Worm (Caenorhabditis elegans): ENCODE results near the gene kqt-3.

kqt-3 gene

ce11 chrII:13677927-13678326, 18.2 kb upstream of the kqt-3 start:
- TF ChIP-seq blmp-1 (tag; optimal IDR thresholded peaks at IDR 0.05) = no peak
- no peak for TF ChIP-seq hlh-1 (tag; optimal IDR thresholded peaks at IDR 0.05)
- TF ChIP-seq drap-1 (GFP tag; optimal IDR thresholded peaks at IDR 0.05) = no peak
- TF ChIP-seq ham-2 (GFP tag; optimal IDR thresholded peaks at IDR 0.05) = no peak
- no peak for TF ChIP-seq tbx-8 (GFP tag; optimal IDR thresholded peaks at IDR 0.05)
- no peak for TF ChIP-seq elt-3 (tag; optimal IDR thresholded peaks at IDR 0.05)
- TF ChIP-seq ceh-43 (GFP tag; optimal IDR thresholded peaks at IDR 0.05) = no peak
- no peak for TF ChIP-seq lin-32 (GFP tag; optimal IDR thresholded peaks at IDR 0.05)
- no peak for TF ChIP-seq unc-39 (tag; optimal IDR thresholded peaks at IDR 0.05)
- no peak for TF ChIP-seq mep-1 (tag; optimal IDR thresholded peaks at IDR 0.05)
- TF ChIP-seq cnd-1 (tag; optimal IDR thresholded peaks at IDR 0.05) = no peak
- no peak for TF ChIP-seq elt-1 (tag; optimal IDR thresholded peaks at IDR 0.05; ENCODE audit: borderline replicate concordance, insufficient read depth)
- TF ChIP-seq M03D4.4 (tag; optimal IDR thresholded peaks at IDR 0.05) = no peak
- no peak for TF ChIP-seq nhr-76 (tag; optimal IDR thresholded peaks at IDR 0.05)

ce11 chrII:13678555-13679119, 17.4 kb upstream of the kqt-3 start:
- no peak for TF ChIP-seq nhr-28 (tag; optimal IDR thresholded peaks at IDR 0.05)
- TF ChIP-seq unc-39 (tag; optimal IDR thresholded peaks at IDR 0.05) = no peak
- TF ChIP-seq mep-1 (tag; optimal IDR thresholded peaks at IDR 0.05) = no peak
- no peak for TF ChIP-seq cnd-1 (tag; optimal IDR thresholded peaks at IDR 0.05)
- TF ChIP-seq M03D4.4 (tag; optimal IDR thresholded peaks at IDR 0.05) = no peak
- TF ChIP-seq hlh-1 (tag; optimal IDR thresholded peaks at IDR 0.05) = no peak
- no peak for TF ChIP-seq unc-120 (tag; optimal IDR thresholded peaks at IDR 0.05; ENCODE audit: poor library complexity, severe bottlenecking)
- TF ChIP-seq snpc-4 (tag; optimal IDR thresholded peaks at IDR 0.05) = no peak
- no peak for TF ChIP-seq ceh-39 (tag; optimal IDR thresholded peaks at IDR 0.05)
- TF ChIP-seq ham-2 (GFP tag; optimal IDR thresholded peaks at IDR 0.05) = no peak
- TF ChIP-seq tbx-8 (GFP tag; optimal IDR thresholded peaks at IDR 0.05) = no peak
- no peak for TF ChIP-seq nhr-237 (tag; optimal IDR thresholded peaks at IDR 0.05)
- no peak for TF ChIP-seq sem-2 (GFP tag; optimal IDR thresholded peaks at IDR 0.05)
- TF ChIP-seq pha-4 (tag; optimal IDR thresholded peaks at IDR 0.05) = no peak
- no peak for TF ChIP-seq mab-5 (tag; optimal IDR thresholded peaks at IDR 0.05)
- TF ChIP-seq elt-1 (tag; optimal IDR thresholded peaks at IDR 0.05; ENCODE audit: borderline replicate concordance, insufficient read depth) = no peak

ce11 chrII:13679775-13680320, 16.2 kb upstream of the kqt-3 start:
- no peak for TF ChIP-seq nhr-76 (tag; optimal IDR thresholded peaks at IDR 0.05)
- TF ChIP-seq mls-2 (tag; optimal IDR thresholded peaks at IDR 0.05) = no peak
- peak; percentile 38 for TF ChIP-seq blmp-1 (tag; optimal IDR thresholded peaks at IDR 0.05)
- TF ChIP-seq ham-2 (GFP tag; optimal IDR thresholded peaks at IDR 0.05) = no peak

- TF ChIP-seq ztf-11 (tag; optimal IDR thresholded peaks at IDR 0.05) = no peak
- TF ChIP-seq lin-32 (GFP tag; optimal IDR thresholded peaks at IDR 0.05) = no peak
- no peak for TF ChIP-seq ces-1 (GFP tag; optimal IDR thresholded peaks at IDR 0.05)
- no peak for TF ChIP-seq ceh-39 (tag; optimal IDR thresholded peaks at IDR 0.05)
- no peak for TF ChIP-seq nhr-237 (tag; optimal IDR thresholded peaks at IDR 0.05)
- no peak for TF ChIP-seq nhr-2 (tag; optimal IDR thresholded peaks at IDR 0.05)
- no peak for TF ChIP-seq unc-62 (GFP tag; optimal IDR thresholded peaks at IDR 0.05)
- TF ChIP-seq drap-1 (GFP tag; optimal IDR thresholded peaks at IDR 0.05) = no peak
- no peak for TF ChIP-seq lin-13 (tag; optimal IDR thresholded peaks at IDR 0.05)
- no peak for TF ChIP-seq M03D4.4 (tag; optimal IDR thresholded peaks at IDR 0.05)
- TF ChIP-seq unc-39 (tag; optimal IDR thresholded peaks at IDR 0.05) = no peak
- TF ChIP-seq blmp-1 (tag; optimal IDR thresholded peaks at IDR 0.05) = no peak
- no peak for TF ChIP-seq tbx-8 (GFP tag; optimal IDR thresholded peaks at IDR 0.05)
These were observed 15.0 kb upstream of the kqt-3 start for ce11 chrII:13681063-13681462.

ce11 chrII:13685581-13685980, 10.5 kb upstream of the kqt-3 start:
- TF ChIP-seq mls-2 (tag; optimal IDR thresholded peaks at IDR 0.05) = no peak
- no peak for TF ChIP-seq hlh-1 (tag; optimal IDR thresholded peaks at IDR 0.05)
- no peak for TF ChIP-seq flh-1 (GFP tag; optimal IDR thresholded peaks at IDR 0.05)

ce11 chrII:13694712-13695111, 1.4 kb upstream of the kqt-3 start, which contains the start of gene rpoa-1:
Gene rpoa-1, minus strand, starts transcription at chrII:13694795.
- peak; percentile 44 for TF ChIP-seq ces-1 (GFP tag; optimal IDR thresholded peaks at IDR 0.05)
- TF ChIP-seq hlh-1 (tag; optimal IDR thresholded peaks at IDR 0.05) = no peak
- TF ChIP-seq mep-1 (tag; optimal IDR thresholded peaks at IDR 0.05) = peak; percentile 36
